Worm (Caenorhabditis elegans) whole organism, L2 larva: ENCODE data around the gene hpo-8.

Experiments
- F13H6.1 ChIP-seq: sonication (generic microtip); optimal IDR thresholded peaks from 2 replicates; lab custom pipeline; 2016; ENCODE audit warnings: missing genetic modification characterization, missing compliant biosample characterization
- R02D3.7 ChIP-seq: fragments of 150-350 bp; optimal IDR thresholded peaks from 2 replicates; lab custom pipeline; 2014; ENCODE audit warnings: missing biosample characterization, missing genetic modification characterization
- ZK546.5 ChIP-seq: sonication (generic microtip); optimal IDR thresholded peaks from 2 replicates; lab custom pipeline; 2017; ENCODE audit warnings: missing biosample characterization, missing genetic modification characterization
- alr-1 ChIP-seq: fragments of 150-350 bp; optimal IDR thresholded peaks from 2 replicates; lab custom pipeline; 2014; ENCODE audit warnings: missing biosample characterization, missing genetic modification characterization
- aly-2 ChIP-seq: fragments of 150-350 bp; optimal IDR thresholded peaks from 2 replicates; lab custom pipeline; 2014; ENCODE audit warnings: missing biosample characterization, missing genetic modification characterization
- blmp-1 ChIP-seq: sonication (generic microtip); optimal IDR thresholded peaks from 2 replicates; lab custom pipeline; 2017; ENCODE audit warnings: missing genetic modification characterization, mild to moderate bottlenecking, missing compliant biosample characterization, antibody characterized with exemption, moderate library complexity; ENCODE audit not compliant: insufficient read depth
- ceh-16 ChIP-seq: fragments of 150-350 bp; optimal IDR thresholded peaks from 2 replicates; lab custom pipeline; 2014; ENCODE audit warnings: missing biosample characterization, missing genetic modification characterization
- dmd-4 ChIP-seq: sonication (generic microtip); optimal IDR thresholded peaks from 2 replicates; lab custom pipeline; 2017; ENCODE audit warnings: missing biosample characterization, missing genetic modification characterization
- elt-1 ChIP-seq: fragments of 150-350 bp; optimal IDR thresholded peaks from 2 replicates; lab custom pipeline; 2014; ENCODE audit warnings: missing biosample characterization, missing genetic modification characterization
- elt-3 ChIP-seq: sonication (generic microtip); optimal IDR thresholded peaks from 2 replicates; lab custom pipeline; 2017; ENCODE audit warnings: missing biosample characterization, missing genetic modification characterization
- fos-1 ChIP-seq: fragments of 150-350 bp; optimal IDR thresholded peaks from 2 replicates; lab custom pipeline; 2014; ENCODE audit warnings: missing biosample characterization, missing genetic modification characterization
- gmeb-1 ChIP-seq: fragments of 150-350 bp; optimal IDR thresholded peaks from 2 replicates; lab custom pipeline; 2014; ENCODE audit warnings: missing biosample characterization, missing genetic modification characterization
- lin-11 ChIP-seq: fragments of 150-350 bp; sonication (generic microtip); optimal IDR thresholded peaks from 2 replicates; lab custom pipeline; 2014; ENCODE audit warnings: missing biosample characterization, missing genetic modification characterization, inconsistent platforms, mixed read lengths
- lin-13 ChIP-seq: fragments of 150-350 bp; optimal IDR thresholded peaks from 2 replicates; lab custom pipeline; 2014; ENCODE audit warnings: missing biosample characterization, missing genetic modification reagents, missing genetic modification characterization
- lsy-2 ChIP-seq, 2 experiments: fragments of 150-350 bp in 1 of 2; sonication (generic microtip) in 1 of 2; optimal IDR thresholded peaks; 2 replicates each; lab custom pipeline; 2014 to 2017; ENCODE audit warnings: missing biosample characterization in 2 of 2, missing genetic modification characterization in 2 of 2
- mab-5 ChIP-seq: fragments of 150-350 bp; optimal IDR thresholded peaks from 2 replicates; lab custom pipeline; 2014; ENCODE audit warnings: missing biosample characterization, missing genetic modification characterization
- mbf-1 ChIP-seq: sonication (generic microtip); optimal IDR thresholded peaks from 2 replicates; lab custom pipeline; 2017; ENCODE audit warnings: missing biosample characterization, missing genetic modification characterization
- mdl-1 ChIP-seq, 2 experiments: fragments of 150-350 bp in 1 of 2; sonication (generic microtip) in 1 of 2; optimal IDR thresholded peaks; 2 replicates each; lab custom pipeline; 2017; ENCODE audit warnings: missing biosample characterization in 2 of 2, missing genetic modification characterization in 2 of 2
- nhr-10 ChIP-seq: sonication (generic microtip); optimal IDR thresholded peaks from 2 replicates; lab custom pipeline; 2017; ENCODE audit warnings: missing biosample characterization, missing genetic modification characterization
- nhr-21 ChIP-seq: fragments of 150-350 bp; optimal IDR thresholded peaks from 2 replicates; lab custom pipeline; 2014; ENCODE audit warnings: missing biosample characterization, missing genetic modification characterization
- nhr-237 ChIP-seq: fragments of 150-350 bp; optimal IDR thresholded peaks from 2 replicates; lab custom pipeline; 2014; ENCODE audit warnings: missing biosample characterization, missing genetic modification characterization
- nhr-25 ChIP-seq: fragments of 150-350 bp; sonication (generic microtip); optimal IDR thresholded peaks from 3 replicates; lab custom pipeline; 2014; ENCODE audit warnings: missing biosample characterization, missing genetic modification characterization
- nhr-6 ChIP-seq: fragments of 150-350 bp; optimal IDR thresholded peaks from 2 replicates; lab custom pipeline; 2014; ENCODE audit warnings: missing biosample characterization, missing genetic modification characterization
- nhr-77 ChIP-seq: fragments of 150-350 bp; optimal IDR thresholded peaks from 2 replicates; lab custom pipeline; 2014; ENCODE audit warnings: missing biosample characterization, missing genetic modification characterization
- peb-1 ChIP-seq: fragments of 150-350 bp; optimal IDR thresholded peaks from 2 replicates; lab custom pipeline; 2014; ENCODE audit warnings: missing biosample characterization, missing genetic modification characterization
- skn-1 ChIP-seq: sonication (generic microtip); optimal IDR thresholded peaks from 2 replicates; lab custom pipeline; 2017; ENCODE audit warnings: missing biosample characterization, missing genetic modification characterization
- sma-3 ChIP-seq: sonication (generic microtip); optimal IDR thresholded peaks from 2 replicates; lab custom pipeline; 2016; ENCODE audit warnings: missing genetic modification reagents, missing genetic modification characterization, missing compliant biosample characterization
- sma-9 ChIP-seq, 2 experiments: fragments of 150-350 bp in 1 of 2; sonication (generic microtip) in 1 of 2; optimal IDR thresholded peaks; 2 replicates each; lab custom pipeline; 2014 to 2016; ENCODE audit warnings: missing genetic modification characterization in 2 of 2, mild to moderate bottlenecking in 1 of 2, missing biosample characterization in 1 of 2, missing compliant biosample characterization in 1 of 2, missing genetic modification reagents in 1 of 2, moderate library complexity in 1 of 2
- snpc-4 ChIP-seq: fragments of 150-350 bp; optimal IDR thresholded peaks from 2 replicates; lab custom pipeline; 2014; ENCODE audit warnings: missing biosample characterization, missing genetic modification characterization
- unc-39 ChIP-seq: fragments of 150-350 bp; optimal IDR thresholded peaks from 2 replicates; lab custom pipeline; 2014; ENCODE audit warnings: missing biosample characterization, missing genetic modification characterization
- unc-55 ChIP-seq: fragments of 150-350 bp; sonication (generic microtip); optimal IDR thresholded peaks from 3 replicates; lab custom pipeline; 2014; ENCODE audit warnings: missing biosample characterization, missing genetic modification reagents, missing genetic modification characterization
- unc-62 ChIP-seq: fragments of 150-350 bp; optimal IDR thresholded peaks from 2 replicates; lab custom pipeline; 2014; ENCODE audit warnings: missing biosample characterization, missing genetic modification reagents, missing genetic modification characterization
- zag-1 ChIP-seq: fragments of 150-350 bp; optimal IDR thresholded peaks from 2 replicates; lab custom pipeline; 2014; ENCODE audit warnings: missing biosample characterization, missing genetic modification characterization
- ztf-1 ChIP-seq: fragments of 200-800 bp; sonication (Bioruptor generic); conservative IDR thresholded peaks from 2 replicates; pipeline ENCODE4 v1.3.6; 2022; ENCODE audit warnings: missing genetic modification characterization, missing compliant biosample characterization
- ztf-11 ChIP-seq: sonication (generic microtip); optimal IDR thresholded peaks from 2 replicates; lab custom pipeline; 2017; ENCODE audit warnings: missing biosample characterization, missing genetic modification characterization
- ztf-4 ChIP-seq: fragments of 150-350 bp; optimal IDR thresholded peaks from 2 replicates; lab custom pipeline; 2014; ENCODE audit warnings: missing biosample characterization, missing genetic modification characterization

hpo-8 gene

ce11 chrV:6799564-6799963 lies 39.5 kb upstream of the hpo-8 start, which contains the start of gene dmsr-9:
Gene dmsr-9, minus strand, starts transcription at chrV:6799664.
- no peak for TF ChIP-seq unc-62 (GFP tag; lab: Kevin White, UChicago)
- TF ChIP-seq blmp-1 (tag; lab: Kevin White, UChicago) = no peak

ce11 chrV:6801850-6802249 lies 37.2 kb upstream of the hpo-8 start, which contains the start of gene dmsr-10:
Gene dmsr-10, minus strand, starts transcription at chrV:6801950.
- TF ChIP-seq sma-3 (GFP tag; lab: Kevin White, UChicago) (no peak), ztf-1 (GFP tag; lab: Robert Waterston, UW) (no peak), peb-1 (tag; lab: Kevin White, UChicago) (no peak), ztf-4 (tag; lab: Kevin White, UChicago) (no peak), sma-9 (GFP tag; optimal IDR thresholded peaks at IDR 0.05; lab: Kevin White, UChicago) (no peak), sma-9 (tag; optimal IDR thresholded peaks at IDR 0.05; lab: Kevin White, UChicago) (no peak), ceh-16 (tag; lab: Kevin White, UChicago) (no peak), gmeb-1 (tag; lab: Kevin White, UChicago) (no peak), zag-1 (tag; lab: Kevin White, UChicago) (no peak), fos-1 (tag; lab: Kevin White, UChicago) (no peak), nhr-77 (tag; lab: Kevin White, UChicago) (no peak), mbf-1 (tag; lab: Kevin White, UChicago) (no peak), unc-39 (tag; lab: Kevin White, UChicago) (no peak), snpc-4 (no peak), alr-1 (tag; lab: Kevin White, UChicago) (no peak), R02D3.7 (tag; lab: Kevin White, UChicago) (no peak), lsy-2 (tag; optimal IDR thresholded peaks at IDR 0.05; lab: Kevin White, UChicago) (no peak), unc-62 (GFP tag; lab: Kevin White, UChicago) (no peak), dmd-4 (tag; lab: Kevin White, UChicago) (no peak), ztf-11 (tag; lab: Kevin White, UChicago) (no peak), elt-1 (tag; lab: Kevin White, UChicago) (no peak)

- no peak for TF ChIP-seq aly-2 (tag; lab: Kevin White, UChicago)
These were observed 35.1 kb upstream of the hpo-8 start, which contains the start of gene dmsr-11 for ce11 chrV:6803992-6804391. Gene dmsr-11, minus strand, starts transcription at chrV:6804092.

- no peak for TF ChIP-seq sma-9 (GFP tag; optimal IDR thresholded peaks at IDR 0.05; lab: Kevin White, UChicago)
- TF ChIP-seq sma-9 (tag; optimal IDR thresholded peaks at IDR 0.05; lab: Kevin White, UChicago) = no peak
- no peak for TF ChIP-seq lin-13
- TF ChIP-seq lin-11 = no peak
- no peak for TF ChIP-seq aly-2 (tag; lab: Kevin White, UChicago)
- no peak for TF ChIP-seq ZK546.5 (tag; lab: Kevin White, UChicago)
- no peak for TF ChIP-seq nhr-237 (tag; lab: Kevin White, UChicago)
- no peak for TF ChIP-seq ztf-1 (GFP tag; lab: Robert Waterston, UW)
- TF ChIP-seq F13H6.1 (tag; lab: Kevin White, UChicago) = no peak
- no peak for TF ChIP-seq nhr-25 (tag; lab: Kevin White, UChicago)
- TF ChIP-seq blmp-1 (tag; lab: Kevin White, UChicago) = no peak
- no peak for TF ChIP-seq alr-1 (tag; lab: Kevin White, UChicago)
- TF ChIP-seq nhr-10 (tag; lab: Kevin White, UChicago) = no peak
- no peak for TF ChIP-seq nhr-21 (tag; lab: Kevin White, UChicago)
- TF ChIP-seq unc-55 = no peak
- TF ChIP-seq elt-3 = no peak
- TF ChIP-seq mab-5 (tag; lab: Kevin White, UChicago) = no peak
- no peak for TF ChIP-seq ceh-16 (tag; lab: Kevin White, UChicago)
- TF ChIP-seq fos-1 (tag; lab: Kevin White, UChicago) = no peak
These were observed 32.7 kb upstream of the hpo-8 start, which contains the start of gene dmsr-12 for ce11 chrV:6806340-6806739. Gene dmsr-12, minus strand, starts transcription at chrV:6806440.

ce11 chrV:6808962-6809361 lies 30.1 kb upstream of the hpo-8 start, which contains the start of gene dmsr-16:
Gene dmsr-16, minus strand, starts transcription at chrV:6809062.
- TF ChIP-seq nhr-10 (tag; lab: Kevin White, UChicago) (no peak), mbf-1 (tag; lab: Kevin White, UChicago) (no peak), F13H6.1 (tag; lab: Kevin White, UChicago) (no peak), mdl-1 (tag; optimal IDR thresholded peaks at IDR 0.05; lab: Kevin White, UChicago) (no peak), lin-13 (no peak), sma-9 (GFP tag; optimal IDR thresholded peaks at IDR 0.05; lab: Kevin White, UChicago) (no peak), sma-9 (tag; optimal IDR thresholded peaks at IDR 0.05; lab: Kevin White, UChicago) (no peak), fos-1 (tag; lab: Kevin White, UChicago) (no peak), aly-2 (tag; lab: Kevin White, UChicago) (no peak), ztf-1 (GFP tag; lab: Robert Waterston, UW) (no peak), ztf-4 (tag; lab: Kevin White, UChicago) (no peak), mab-5 (tag; lab: Kevin White, UChicago) (no peak), elt-3 (no peak), nhr-6 (no peak), skn-1 (tag; lab: Kevin White, UChicago) (no peak)
